Worm (Caenorhabditis elegans) whole organism, mixed stage, embryonic: Measurements from ENCODE around the gene T14G8.6.

Experiments
- M03D4.4 ChIP-seq: sonication (generic microtip); optimal IDR thresholded peaks from 2 replicates; lab custom pipeline; 2017; ENCODE audit warnings: mild to moderate bottlenecking, missing genetic modification characterization, missing compliant biosample characterization
- bed-3 ChIP-seq: fragments of 200-800 bp; sonication (Bioruptor generic); optimal IDR thresholded peaks from 3 replicates; lab custom pipeline; 2018; ENCODE audit warnings: mild to moderate bottlenecking, missing genetic modification characterization, moderate library complexity, missing compliant biosample characterization
- blmp-1 ChIP-seq: fragments of 150-350 bp; optimal IDR thresholded peaks from 2 replicates; lab custom pipeline; 2014; ENCODE audit warnings: missing biosample characterization, missing genetic modification characterization
- ceh-39 ChIP-seq: fragments of 150-350 bp; optimal IDR thresholded peaks from 2 replicates; lab custom pipeline; 2014; ENCODE audit warnings: missing biosample characterization, missing genetic modification characterization
- ceh-43 ChIP-seq: fragments of 200-800 bp; sonication (Bioruptor generic); optimal IDR thresholded peaks from 2 replicates; lab custom pipeline; 2018; ENCODE audit warnings: mild to moderate bottlenecking, missing genetic modification characterization, moderate library complexity, missing compliant biosample characterization
- ceh-83 ChIP-seq: fragments of 200-800 bp; sonication (Bioruptor generic); optimal IDR thresholded peaks from 2 replicates; lab custom pipeline; 2018; ENCODE audit warnings: mild to moderate bottlenecking, missing genetic modification characterization, missing compliant biosample characterization
- ces-1 ChIP-seq: fragments of 150-350 bp; optimal IDR thresholded peaks from 2 replicates; lab custom pipeline; 2014; ENCODE audit warnings: missing biosample characterization, missing genetic modification reagents, missing genetic modification characterization
- cnd-1 ChIP-seq: fragments of 200-800 bp; sonication (Bioruptor generic); optimal IDR thresholded peaks from 2 replicates; lab custom pipeline; 2018; ENCODE audit warnings: mild to moderate bottlenecking, missing genetic modification characterization, missing compliant biosample characterization
- drap-1 ChIP-seq: fragments of 200-800 bp; sonication (Bioruptor generic); optimal IDR thresholded peaks from 3 replicates; lab custom pipeline; 2018; ENCODE audit warnings: mild to moderate bottlenecking, missing genetic modification characterization, missing compliant biosample characterization
- elt-1 ChIP-seq: sonication (generic microtip); optimal IDR thresholded peaks from 2 replicates; lab custom pipeline; 2017; ENCODE audit warnings: missing genetic modification characterization, mild to moderate bottlenecking, missing compliant biosample characterization, antibody characterized with exemption, moderate library complexity, borderline replicate concordance; ENCODE audit not compliant: insufficient read depth
- elt-3 ChIP-seq: fragments of 150-350 bp; optimal IDR thresholded peaks from 2 replicates; lab custom pipeline; 2014; ENCODE audit warnings: missing biosample characterization, missing genetic modification characterization
- flh-1 ChIP-seq: fragments of 200-800 bp; sonication (Bioruptor generic); optimal IDR thresholded peaks from 2 replicates; lab custom pipeline; 2018; ENCODE audit warnings: mild to moderate bottlenecking, missing genetic modification characterization, moderate library complexity, missing compliant biosample characterization
- ham-2 ChIP-seq: fragments of 200-800 bp; sonication (Bioruptor generic); optimal IDR thresholded peaks from 2 replicates; lab custom pipeline; 2018; ENCODE audit warnings: mild to moderate bottlenecking, missing genetic modification characterization, missing compliant biosample characterization
- hlh-1 ChIP-seq: fragments of 150-350 bp; optimal IDR thresholded peaks from 2 replicates; lab custom pipeline; 2014; ENCODE audit warnings: missing biosample characterization, missing genetic modification reagents, missing genetic modification characterization
- lin-13 ChIP-seq: fragments of 150-350 bp; optimal IDR thresholded peaks from 2 replicates; lab custom pipeline; 2014; ENCODE audit warnings: missing biosample characterization, missing genetic modification characterization
- lin-32 ChIP-seq: fragments of 200-800 bp; sonication (Bioruptor generic); optimal IDR thresholded peaks from 2 replicates; lab custom pipeline; 2018; ENCODE audit warnings: mild to moderate bottlenecking, missing genetic modification characterization, missing compliant biosample characterization
- lsy-2 ChIP-seq: fragments of 150-350 bp; optimal IDR thresholded peaks from 2 replicates; lab custom pipeline; 2014; ENCODE audit warnings: missing biosample characterization, missing genetic modification characterization
- mab-5 ChIP-seq: fragments of 150-350 bp; optimal IDR thresholded peaks from 2 replicates; lab custom pipeline; 2014; ENCODE audit warnings: missing biosample characterization, missing genetic modification characterization
- mls-2 ChIP-seq: sonication (generic microtip); optimal IDR thresholded peaks from 2 replicates; lab custom pipeline; 2016; ENCODE audit warnings: mild to moderate bottlenecking, missing genetic modification characterization, moderate library complexity, missing compliant biosample characterization
- nhr-12 ChIP-seq: fragments of 150-350 bp; optimal IDR thresholded peaks from 2 replicates; lab custom pipeline; 2014; ENCODE audit warnings: missing biosample characterization, missing genetic modification characterization
- nhr-2 ChIP-seq: fragments of 150-350 bp; optimal IDR thresholded peaks from 2 replicates; lab custom pipeline; 2014; ENCODE audit warnings: missing biosample characterization, missing genetic modification characterization
- nhr-237 ChIP-seq: fragments of 150-350 bp; optimal IDR thresholded peaks from 2 replicates; lab custom pipeline; 2014; ENCODE audit warnings: missing biosample characterization, missing genetic modification characterization
- nhr-28 ChIP-seq: fragments of 150-350 bp; optimal IDR thresholded peaks from 2 replicates; lab custom pipeline; 2014; ENCODE audit warnings: missing biosample characterization, missing genetic modification characterization
- nhr-76 ChIP-seq: sonication (generic microtip); optimal IDR thresholded peaks from 2 replicates; lab custom pipeline; 2017; ENCODE audit warnings: missing biosample characterization, missing genetic modification characterization
- pha-4 ChIP-seq: fragments of 150-350 bp; optimal IDR thresholded peaks from 2 replicates; lab custom pipeline; 2018; ENCODE audit warnings: missing biosample characterization, missing genetic modification reagents, missing genetic modification characterization
- sem-2 ChIP-seq: fragments of 200-800 bp; sonication (Bioruptor generic); optimal IDR thresholded peaks from 2 replicates; lab custom pipeline; 2018; ENCODE audit warnings: mild to moderate bottlenecking, missing genetic modification characterization, missing compliant biosample characterization
- snpc-4 ChIP-seq: fragments of 150-350 bp; optimal IDR thresholded peaks from 2 replicates; lab custom pipeline; 2014; ENCODE audit warnings: missing biosample characterization, missing genetic modification characterization
- sptf-1 ChIP-seq: sonication (generic microtip); optimal IDR thresholded peaks from 2 replicates; lab custom pipeline; 2017; ENCODE audit warnings: mild to moderate bottlenecking, missing genetic modification characterization, moderate library complexity, missing compliant biosample characterization
- tbx-8 ChIP-seq: fragments of 200-800 bp; sonication (Bioruptor generic); optimal IDR thresholded peaks from 2 replicates; lab custom pipeline; 2018; ENCODE audit warnings: mild to moderate bottlenecking, missing genetic modification characterization, moderate library complexity, missing compliant biosample characterization
- unc-120 ChIP-seq: sonication (generic microtip); optimal IDR thresholded peaks from 2 replicates; lab custom pipeline; 2017; ENCODE audit warnings: missing genetic modification characterization, missing compliant biosample characterization; ENCODE audit not compliant: poor library complexity, severe bottlenecking
- unc-39 ChIP-seq: fragments of 150-350 bp; optimal IDR thresholded peaks from 2 replicates; lab custom pipeline; 2014; ENCODE audit warnings: missing biosample characterization, missing genetic modification characterization
- unc-62 ChIP-seq: fragments of 150-350 bp; optimal IDR thresholded peaks from 2 replicates; lab custom pipeline; 2014; ENCODE audit warnings: missing biosample characterization, missing genetic modification reagents, missing genetic modification characterization
- zip-8 ChIP-seq: fragments of 150-350 bp; optimal IDR thresholded peaks from 2 replicates; lab custom pipeline; 2014; ENCODE audit warnings: missing biosample characterization, missing genetic modification characterization
- ztf-11 ChIP-seq: fragments of 150-350 bp; optimal IDR thresholded peaks from 2 replicates; lab custom pipeline; 2014; ENCODE audit warnings: missing biosample characterization, missing genetic modification characterization

The T14G8.6 gene

DNA sequence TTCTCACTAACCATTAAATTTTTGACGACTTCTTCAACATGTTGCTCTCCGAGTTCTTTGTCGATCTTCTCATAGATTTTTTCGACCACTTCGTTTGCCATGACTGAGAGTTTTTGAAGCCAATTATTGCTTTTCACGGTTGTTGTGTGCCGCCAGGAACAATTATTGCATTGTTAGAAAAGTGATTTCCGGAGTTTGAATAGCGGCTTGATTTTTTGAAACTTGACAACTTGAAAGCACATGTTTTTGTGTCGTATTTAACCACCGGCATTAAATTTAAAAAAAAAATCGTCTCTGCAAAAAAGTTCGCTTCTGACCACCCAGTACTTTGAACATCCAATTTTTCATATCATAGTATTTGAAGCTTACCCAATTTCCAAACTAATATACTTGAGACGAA, 16.6 kb downstream of the T14G8.6 start, which contains the start of gene C52G5.3:
TSS of gene C52G5.3 (minus strand) at position 101 of the 400 bp plus-strand sequence.
- TF ChIP-seq ceh-43 (GFP tag; lab: Kevin White, UChicago): no peak
- no peak for TF ChIP-seq ham-2
- TF ChIP-seq sem-2 (GFP tag; lab: Kevin White, UChicago): no peak
- TF ChIP-seq sptf-1 (tag; lab: Kevin White, UChicago): no peak
- no peak for TF ChIP-seq bed-3 (GFP tag; lab: Kevin White, UChicago)
- no peak for TF ChIP-seq nhr-2 (tag; lab: Kevin White, UChicago)
- no peak for TF ChIP-seq ztf-11 (tag; lab: Kevin White, UChicago)
- no peak for TF ChIP-seq lin-13 (tag; lab: Kevin White, UChicago)
- TF ChIP-seq ceh-83 (GFP tag; lab: Kevin White, UChicago): no peak
- no peak for TF ChIP-seq tbx-8 (GFP tag; lab: Kevin White, UChicago)
- no peak for TF ChIP-seq blmp-1 (tag; lab: Kevin White, UChicago)
- TF ChIP-seq elt-3: no peak
- no peak for TF ChIP-seq ceh-39 (tag; lab: Kevin White, UChicago)
- no peak for TF ChIP-seq drap-1
- TF ChIP-seq unc-120 (tag; lab: Kevin White, UChicago): no peak
- TF ChIP-seq, all 35 proteins: peak for 0

- TF ChIP-seq nhr-76 (tag; lab: Kevin White, UChicago) (no peak), nhr-237 (no peak), ces-1 (GFP tag; lab: Kevin White, UChicago) (no peak), lin-13 (tag; lab: Kevin White, UChicago) (no peak), nhr-2 (tag; lab: Kevin White, UChicago) (no peak), ceh-83 (GFP tag; lab: Kevin White, UChicago) (no peak), ham-2 (no peak), cnd-1 (tag; lab: Kevin White, UChicago) (no peak), zip-8 (tag; lab: Kevin White, UChicago) (no peak), pha-4 (tag; lab: Kevin White, UChicago) (no peak), mls-2 (no peak), nhr-12 (tag; lab: Kevin White, UChicago) (no peak), blmp-1 (tag; lab: Kevin White, UChicago) (no peak), flh-1 (GFP tag; lab: Kevin White, UChicago) (no peak), ceh-43 (GFP tag; lab: Kevin White, UChicago) (no peak)
- TF ChIP-seq, all 35 proteins: peak for 0
These were observed 18.5 kb downstream of the T14G8.6 start for ce11 chrX:12844170-12844569.

DNA sequence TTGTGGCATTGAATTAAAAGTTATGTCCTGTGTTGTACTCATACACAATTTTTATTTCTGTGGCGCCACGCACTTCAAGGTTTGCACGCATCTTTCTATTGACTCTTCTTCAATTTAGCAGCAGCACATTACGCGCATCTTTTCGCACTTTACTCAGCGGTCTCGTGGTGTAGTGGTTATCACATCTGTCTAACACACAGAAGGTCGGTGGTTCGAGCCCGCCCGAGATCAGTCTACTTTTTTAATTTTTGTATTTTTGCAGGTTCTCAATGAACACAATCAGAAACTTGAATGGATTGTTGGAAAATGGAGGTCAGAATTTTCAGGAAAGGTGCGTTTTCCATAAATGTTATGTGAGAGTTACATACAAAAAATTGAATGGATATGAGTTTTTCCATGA, 19.1 kb downstream of the T14G8.6 start:
- TF ChIP-seq sem-2 (GFP tag; lab: Kevin White, UChicago): no peak
- no peak for TF ChIP-seq ceh-43 (GFP tag; lab: Kevin White, UChicago)
- no peak for TF ChIP-seq lsy-2 (tag; lab: Kevin White, UChicago)
- peak; percentile 39 for TF ChIP-seq sptf-1 (tag; lab: Kevin White, UChicago)
- no peak for TF ChIP-seq snpc-4 (tag; lab: Kevin White, UChicago)
- peak; percentile 22 for TF ChIP-seq flh-1 (GFP tag; lab: Kevin White, UChicago)
- TF ChIP-seq mls-2: peak; percentile 49
- no peak for TF ChIP-seq blmp-1 (tag; lab: Kevin White, UChicago)
- TF ChIP-seq nhr-28 (tag; lab: Kevin White, UChicago): no peak
- TF ChIP-seq nhr-12 (tag; lab: Kevin White, UChicago): no peak
- peak; percentile 17 for TF ChIP-seq lin-32 (GFP tag; lab: Kevin White, UChicago)
- TF ChIP-seq unc-120 (tag; lab: Kevin White, UChicago): peak; percentile 33
- peak; percentile 52 for TF ChIP-seq M03D4.4 (tag; lab: Kevin White, UChicago)
- TF ChIP-seq elt-1 (tag; lab: Kevin White, UChicago): no peak
- peak; percentile 20 for TF ChIP-seq bed-3 (GFP tag; lab: Kevin White, UChicago)
- peak; percentile 66 for TF ChIP-seq cnd-1 (tag; lab: Kevin White, UChicago)
- TF ChIP-seq ceh-83 (GFP tag; lab: Kevin White, UChicago): peak; percentile 77
- TF ChIP-seq ztf-11 (tag; lab: Kevin White, UChicago): no peak
- peak; percentile 66 for TF ChIP-seq drap-1
- TF ChIP-seq hlh-1 (tag; lab: Kevin White, UChicago): no peak

ce11 chrX:12843011-12843410, 19.6 kb downstream of the T14G8.6 start, which contains the start of gene C52G5.2:
Gene C52G5.2, plus strand, starts transcription at chrX:12843311.
- TF ChIP-seq lin-32 (GFP tag; lab: Kevin White, UChicago) (no peak), ceh-83 (GFP tag; lab: Kevin White, UChicago) (no peak), sem-2 (GFP tag; lab: Kevin White, UChicago) (no peak), mls-2 (no peak), unc-62 (GFP tag; lab: Kevin White, UChicago) (no peak), hlh-1 (tag; lab: Kevin White, UChicago) (no peak), ceh-39 (tag; lab: Kevin White, UChicago) (no peak), unc-39 (no peak), ztf-11 (tag; lab: Kevin White, UChicago) (no peak), mab-5 (tag; lab: Kevin White, UChicago) (no peak), nhr-12 (tag; lab: Kevin White, UChicago) (no peak)
